Worm (Caenorhabditis elegans): Measurements from ENCODE around the gene dpy-8.

Gene dpy-8

ce11 chrX:5142403-5142802 is 7.9 kb downstream of the dpy-8 start:
- no peak for TF ChIP-seq C38D4.7 (GFP tag; optimal IDR thresholded peaks at IDR 0.05)

- TF ChIP-seq ceh-30 (tag; optimal IDR thresholded peaks at IDR 0.05): no peak
- no peak for TF ChIP-seq ztf-16 (tag; optimal IDR thresholded peaks at IDR 0.05)
- TF ChIP-seq lim-6 (tag; optimal IDR thresholded peaks at IDR 0.05): no peak
- peak; percentile 16 for TF ChIP-seq nfya-1 (tag; optimal IDR thresholded peaks at IDR 0.05)
- TF ChIP-seq lin-11 (tag; optimal IDR thresholded peaks at IDR 0.05): no peak
- no peak for TF ChIP-seq pros-1 (tag; optimal IDR thresholded peaks at IDR 0.05)
- TF ChIP-seq elt-2 (tag; optimal IDR thresholded peaks at IDR 0.05): no peak
- TF ChIP-seq ceh-2 (tag; optimal IDR thresholded peaks at IDR 0.05): no peak
- no peak for TF ChIP-seq ceh-34 (tag; optimal IDR thresholded peaks at IDR 0.05)
- TF ChIP-seq rnt-1 (tag; optimal IDR thresholded peaks at IDR 0.05): no peak
- no peak for TF ChIP-seq mec-3 (tag; optimal IDR thresholded peaks at IDR 0.05; ENCODE audit: borderline replicate concordance)
- peak; percentile 43 for TF ChIP-seq pat-9 (tag; optimal IDR thresholded peaks at IDR 0.05)
- peak; percentile 71 for TF ChIP-seq pha-2 (tag; optimal IDR thresholded peaks at IDR 0.05)
- no peak for TF ChIP-seq hlh-13 (GFP tag; optimal IDR thresholded peaks at IDR 0.05)
- no peak for TF ChIP-seq fkh-6 (tag; optimal IDR thresholded peaks at IDR 0.05)
- no peak for TF ChIP-seq ceh-45 (GFP tag; IDR thresholded peaks at IDR 0.05)
- TF ChIP-seq ceh-18 (tag; optimal IDR thresholded peaks at IDR 0.05): no peak
- TF ChIP-seq ref-2 (tag; optimal IDR thresholded peaks at IDR 0.05): no peak
- TF ChIP-seq K02D7.2 (tag; optimal IDR thresholded peaks at IDR 0.05): no peak
- TF ChIP-seq odd-2 (tag; optimal IDR thresholded peaks at IDR 0.05): no peak
- TF ChIP-seq unc-42 (tag; optimal IDR thresholded peaks at IDR 0.05): peak; percentile 5
- no peak for TF ChIP-seq fax-1 (tag; optimal IDR thresholded peaks at IDR 0.05)
- TF ChIP-seq hlh-30 (tag; optimal IDR thresholded peaks at IDR 0.05; ENCODE audit: insufficient read depth): no peak
- no peak for TF ChIP-seq Y22D7AL.16 (tag; optimal IDR thresholded peaks at IDR 0.05)
- no peak for TF ChIP-seq unc-86 (tag; optimal IDR thresholded peaks at IDR 0.05)
- TF ChIP-seq dmd-4 (tag; optimal IDR thresholded peaks at IDR 0.05; ENCODE audit: borderline replicate concordance): no peak
- no peak for TF ChIP-seq syd-9 (tag; optimal IDR thresholded peaks at IDR 0.05)
- TF ChIP-seq che-1 (tag; optimal IDR thresholded peaks at IDR 0.05): peak; percentile 42
- TF ChIP-seq nhr-11 (tag; optimal IDR thresholded peaks at IDR 0.05): no peak
- TF ChIP-seq T23F11.4 (GFP tag; optimal IDR thresholded peaks at IDR 0.05): peak; percentile 35
- TF ChIP-seq sdc-2 (tag; optimal IDR thresholded peaks at IDR 0.05): no peak
- no peak for TF ChIP-seq sox-2 (GFP tag; IDR thresholded peaks at IDR 0.05)
- TF ChIP-seq ceh-19 (GFP tag; optimal IDR thresholded peaks at IDR 0.05): peak; percentile 64
- no peak for TF ChIP-seq ttx-3 (tag; optimal IDR thresholded peaks at IDR 0.05)
- TF ChIP-seq ceh-48 (tag; optimal IDR thresholded peaks at IDR 0.05): peak; percentile 48
Observed at ce11 chrX:5140177-5140576, 10.1 kb downstream of the dpy-8 start.

ce11 chrX:5137716-5138470 is 12.4 kb downstream of the dpy-8 start:
- TF ChIP-seq ceh-45 (GFP tag; IDR thresholded peaks at IDR 0.05) (no peak), C38D4.7 (GFP tag; optimal IDR thresholded peaks at IDR 0.05) (no peak), gmeb-2 (tag; optimal IDR thresholded peaks at IDR 0.05) (no peak), che-1 (tag; optimal IDR thresholded peaks at IDR 0.05) (no peak), hlh-6 (tag; optimal IDR thresholded peaks at IDR 0.05) (no peak), ceh-9 (tag; optimal IDR thresholded peaks at IDR 0.05) (no peak), nhr-232 (tag; optimal IDR thresholded peaks at IDR 0.05) (no peak), K02D7.2 (tag; optimal IDR thresholded peaks at IDR 0.05) (no peak), tbx-7 (tag; optimal IDR thresholded peaks at IDR 0.05) (no peak), ceh-30 (tag; optimal IDR thresholded peaks at IDR 0.05) (no peak), hlh-15 (tag; optimal IDR thresholded peaks at IDR 0.05) (no peak), eyg-1 (tag; optimal IDR thresholded peaks at IDR 0.05) (no peak), pat-9 (tag; optimal IDR thresholded peaks at IDR 0.05) (no peak)
